Worm (Caenorhabditis elegans) whole organism, L4 larva: ENCODE measurements around the gene clec-63.

Source experiments
- F10B5.3 ChIP-seq: sonication (generic microtip); optimal IDR thresholded peaks from 2 replicates; lab custom pipeline; 2016; ENCODE audit warnings: mild to moderate bottlenecking, missing genetic modification characterization, missing compliant biosample characterization
- F44E2.7 ChIP-seq: fragments of 200-800 bp; sonication (Bioruptor generic); IDR thresholded peaks from 2 replicates; pipeline ENCODE4 v2.1.2; 2022; ENCODE audit warnings: missing genetic modification characterization, missing compliant biosample characterization
- aly-2 ChIP-seq: sonication (generic microtip); optimal IDR thresholded peaks from 2 replicates; lab custom pipeline; 2018; ENCODE audit warnings: missing biosample characterization, missing genetic modification characterization
- arid-1 ChIP-seq: fragments of 200-800 bp; sonication (Bioruptor generic); conservative IDR thresholded peaks from 2 replicates; pipeline ENCODE4 v1.3.6; 2022; ENCODE audit warnings: missing genetic modification reagents, missing genetic modification characterization, missing compliant biosample characterization
- ceh-20 ChIP-seq: fragments of 200-800 bp; sonication (Bioruptor generic); IDR thresholded peaks from 2 replicates; pipeline ENCODE4 v1.3.6; 2022; ENCODE audit warnings: missing genetic modification reagents, missing genetic modification characterization, missing compliant biosample characterization
- ceh-28 ChIP-seq: fragments of 150-350 bp; optimal IDR thresholded peaks from 2 replicates; lab custom pipeline; 2014; ENCODE audit warnings: missing biosample characterization, missing genetic modification reagents, missing genetic modification characterization
- ceh-62 ChIP-seq: sonication (generic microtip); optimal IDR thresholded peaks from 2 replicates; lab custom pipeline; 2017; ENCODE audit warnings: missing biosample characterization, missing genetic modification characterization
- ces-1 ChIP-seq: fragments of 150-350 bp; sonication (generic microtip); optimal IDR thresholded peaks from 4 replicates; lab custom pipeline; 2014; ENCODE audit warnings: missing biosample characterization, missing genetic modification reagents, missing genetic modification characterization
- cey-2 ChIP-seq: sonication (generic microtip); optimal IDR thresholded peaks from 3 replicates; lab custom pipeline; 2017; ENCODE audit warnings: missing genetic modification characterization, mild to moderate bottlenecking, missing compliant biosample characterization, antibody characterized with exemption, borderline replicate concordance; ENCODE audit not compliant: insufficient read depth
- ctbp-1 ChIP-seq: fragments of 200-800 bp; sonication (Bioruptor generic); IDR thresholded peaks from 2 replicates; pipeline ENCODE4 v1.3.6; 2022; ENCODE audit warnings: missing genetic modification reagents, missing genetic modification characterization, missing compliant biosample characterization
- daf-16 ChIP-seq, 3 experiments: sonication (generic microtip); optimal IDR thresholded peaks; 2 replicates each; lab custom pipeline; 2016 to 2017; ENCODE audit warnings: missing genetic modification characterization in 3 of 3, missing genetic modification reagents in 3 of 3, mild to moderate bottlenecking in 2 of 3, missing compliant biosample characterization in 2 of 3, missing biosample characterization in 1 of 3, moderate library complexity in 1 of 3
- daf-19 ChIP-seq: fragments of 200-800 bp; sonication (Bioruptor generic); conservative IDR thresholded peaks from 2 replicates; pipeline ENCODE4 v1.3.6; 2022; ENCODE audit warnings: missing genetic modification characterization, missing compliant biosample characterization
- dmd-9 ChIP-seq: fragments of 200-800 bp; sonication (Bioruptor generic); IDR thresholded peaks from 2 replicates; pipeline ENCODE4 v1.3.6; 2022; ENCODE audit warnings: missing genetic modification reagents, missing genetic modification characterization, missing compliant biosample characterization
- dve-1 ChIP-seq: sonication (generic microtip); optimal IDR thresholded peaks from 2 replicates; lab custom pipeline; 2017; ENCODE audit warnings: antibody characterized with exemption, mild to moderate bottlenecking, missing genetic modification characterization, missing compliant biosample characterization; ENCODE audit not compliant: insufficient read depth
- hlh-11 ChIP-seq: fragments of 200-800 bp; sonication (Bioruptor generic); optimal IDR thresholded peaks from 2 replicates; lab custom pipeline; 2018; ENCODE audit warnings: mild to moderate bottlenecking, missing genetic modification characterization, missing compliant biosample characterization
- hlh-30 ChIP-seq: sonication (generic microtip); optimal IDR thresholded peaks from 2 replicates; lab custom pipeline; 2017; ENCODE audit warnings: antibody characterized with exemption, mild to moderate bottlenecking, missing genetic modification characterization, missing compliant biosample characterization; ENCODE audit not compliant: insufficient read depth
- lin-1 ChIP-seq: fragments of 200-800 bp; sonication (Bioruptor generic); IDR thresholded peaks from 2 replicates; pipeline ENCODE4 v1.3.6; 2022; ENCODE audit warnings: missing genetic modification reagents, missing genetic modification characterization, missing compliant biosample characterization
- lin-15B ChIP-seq: fragments of 150-350 bp; sonication (generic microtip); optimal IDR thresholded peaks from 3 replicates; lab custom pipeline; 2014; ENCODE audit warnings: missing biosample characterization, missing genetic modification characterization
- lin-38 ChIP-seq: fragments of 200-800 bp; sonication (Bioruptor generic); IDR thresholded peaks from 2 replicates; pipeline ENCODE4 v1.3.6; 2022; ENCODE audit warnings: missing genetic modification reagents, missing genetic modification characterization, missing compliant biosample characterization
- mdl-1 ChIP-seq, 2 experiments: fragments of 150-350 bp in 1 of 2; sonication (generic microtip) in 1 of 2; optimal IDR thresholded peaks; 2 replicates each; lab custom pipeline; 2014 to 2017; ENCODE audit warnings: missing biosample characterization in 2 of 2, missing genetic modification characterization in 2 of 2
- mdt-29 ChIP-seq: fragments of 200-800 bp; sonication (Bioruptor generic); IDR thresholded peaks from 2 replicates; pipeline ENCODE4 v1.3.6; 2022; ENCODE audit warnings: missing genetic modification reagents, missing genetic modification characterization, missing compliant biosample characterization
- mep-1 ChIP-seq: fragments of 150-350 bp; sonication (generic microtip); optimal IDR thresholded peaks from 3 replicates; lab custom pipeline; 2014; ENCODE audit warnings: missing biosample characterization, missing genetic modification characterization
- mes-2 ChIP-seq: sonication (generic microtip); optimal IDR thresholded peaks from 2 replicates; lab custom pipeline; 2016; ENCODE audit warnings: missing genotype, mild to moderate bottlenecking, missing genetic modification characterization, missing compliant biosample characterization; ENCODE audit not compliant: poor library complexity, severe bottlenecking
- mxl-3 ChIP-seq: fragments of 200-800 bp; sonication (Bioruptor generic); optimal IDR thresholded peaks from 2 replicates; lab custom pipeline; 2018; ENCODE audit warnings: mild to moderate bottlenecking, missing genetic modification characterization, missing compliant biosample characterization
- nhr-10 ChIP-seq: fragments of 150-350 bp; optimal IDR thresholded peaks from 2 replicates; lab custom pipeline; 2014; ENCODE audit warnings: missing biosample characterization, missing genetic modification characterization
- nhr-102 ChIP-seq: sonication (generic microtip); optimal IDR thresholded peaks from 2 replicates; lab custom pipeline; 2016; ENCODE audit warnings: mild to moderate bottlenecking, missing genetic modification characterization, moderate library complexity, missing compliant biosample characterization
- nhr-25 ChIP-seq: sonication (generic microtip); optimal IDR thresholded peaks from 2 replicates; lab custom pipeline; 2017; ENCODE audit warnings: missing genetic modification characterization, mild to moderate bottlenecking, missing compliant biosample characterization, antibody characterized with exemption, moderate library complexity, borderline replicate concordance; ENCODE audit not compliant: insufficient read depth
- nhr-28 ChIP-seq: fragments of 150-350 bp; optimal IDR thresholded peaks from 2 replicates; lab custom pipeline; 2014; ENCODE audit warnings: missing biosample characterization, missing genetic modification characterization
- nhr-48 ChIP-seq: sonication (generic microtip); optimal IDR thresholded peaks from 2 replicates; lab custom pipeline; 2016; ENCODE audit warnings: mild to moderate bottlenecking, missing genetic modification characterization, missing compliant biosample characterization
- nhr-76 ChIP-seq: fragments of 150-350 bp; optimal IDR thresholded peaks from 2 replicates; lab custom pipeline; 2014; ENCODE audit warnings: missing biosample characterization, missing genetic modification characterization
- pha-4 ChIP-seq, 2 experiments: fragments of 150-350 bp in 1 of 2; fragments of 200-800 bp in 1 of 2; sonication (Bioruptor generic) in 1 of 2; IDR thresholded peaks in 1 of 2; optimal IDR thresholded peaks in 1 of 2; 2 replicates each; pipeline versions ENCODE4 v1.3.6 to Lab custom; 2014 to 2022; ENCODE audit warnings: missing genetic modification characterization in 2 of 2, missing genetic modification reagents in 2 of 2, missing biosample characterization in 1 of 2, missing compliant biosample characterization in 1 of 2
- php-3 ChIP-seq: fragments of 200-800 bp; sonication (Bioruptor generic); IDR thresholded peaks from 2 replicates; pipeline ENCODE4 v1.3.6; 2022; ENCODE audit warnings: missing genetic modification reagents, missing genetic modification characterization, missing compliant biosample characterization
- rbr-2 ChIP-seq: sonication (generic microtip); optimal IDR thresholded peaks from 2 replicates; lab custom pipeline; 2016; ENCODE audit warnings: missing genotype, missing genetic modification characterization, missing compliant biosample characterization
- set-16 ChIP-seq: fragments of 200-800 bp; sonication (Bioruptor generic); IDR thresholded peaks from 2 replicates; pipeline ENCODE4 v1.3.6; 2022; ENCODE audit warnings: missing genetic modification reagents, missing genetic modification characterization, missing compliant biosample characterization
- skn-1 ChIP-seq: fragments of 150-350 bp; optimal IDR thresholded peaks from 2 replicates; lab custom pipeline; 2014; ENCODE audit warnings: missing biosample characterization, missing genetic modification characterization
- tra-1 ChIP-seq: fragments of 200-800 bp; sonication (Bioruptor generic); IDR thresholded peaks from 2 replicates; pipeline ENCODE4 v1.3.6; 2022; ENCODE audit warnings: missing genetic modification reagents, missing genetic modification characterization, missing compliant biosample characterization
- unc-62 ChIP-seq, 3 experiments: fragments of 150-350 bp in 1 of 3; sonication (generic microtip); optimal IDR thresholded peaks in 2 of 3; peaks in 1 of 3; 1 replicate in 1 of 3; 2 replicates in 2 of 3; lab custom pipeline; 2014 to 2017; ENCODE audit warnings: missing biosample characterization in 3 of 3, missing genetic modification characterization in 3 of 3, missing genetic modification reagents in 3 of 3, missing genotype in 1 of 3
- vab-7 ChIP-seq: fragments of 200-800 bp; sonication (Bioruptor generic); IDR thresholded peaks from 2 replicates; pipeline ENCODE4 v1.3.6; 2022; ENCODE audit warnings: missing genetic modification reagents, missing genetic modification characterization, missing compliant biosample characterization
- zag-1 ChIP-seq: fragments of 150-350 bp; optimal IDR thresholded peaks from 2 replicates; lab custom pipeline; 2014; ENCODE audit warnings: missing biosample characterization, missing genetic modification characterization
- zfp-2 ChIP-seq: sonication (generic microtip); optimal IDR thresholded peaks from 2 replicates; lab custom pipeline; 2016; ENCODE audit warnings: mild to moderate bottlenecking, missing genetic modification characterization, missing compliant biosample characterization
- zfp-3 ChIP-seq: fragments of 200-800 bp; sonication (Bioruptor generic); conservative IDR thresholded peaks from 2 replicates; pipeline ENCODE4 v1.3.6; 2022; ENCODE audit warnings: missing genetic modification reagents, missing genetic modification characterization, missing compliant biosample characterization
- zip-2 ChIP-seq: fragments of 150-350 bp; optimal IDR thresholded peaks from 2 replicates; lab custom pipeline; 2014; ENCODE audit warnings: missing biosample characterization, missing genetic modification characterization
- ztf-7 ChIP-seq: fragments of 150-350 bp; optimal IDR thresholded peaks from 2 replicates; lab custom pipeline; 2014; ENCODE audit warnings: missing biosample characterization, missing genetic modification characterization

The clec-63 gene

ce11 chrII:12931456-12931923 is 36.1 kb downstream of the clec-63 start, which contains the start of gene dct-18 (continued):
- TF ChIP-seq skn-1 (tag; lab: Kevin White, UChicago) (no peak), mdl-1 (tag; optimal IDR thresholded peaks at IDR 0.05; lab: Kevin White, UChicago) (no peak), mxl-3 (peak; percentile 0), rbr-2 (tag; lab: Kevin White, UChicago) (no peak), ceh-20 (GFP tag; lab: Robert Waterston, UW) (no peak), zfp-2 (tag; lab: Kevin White, UChicago) (no peak), tra-1 (GFP tag; lab: Robert Waterston, UW) (no peak), ztf-7 (tag; lab: Kevin White, UChicago) (no peak), daf-19 (GFP tag; lab: Robert Waterston, UW) (no peak), vab-7 (GFP tag; lab: Robert Waterston, UW) (no peak), ctbp-1 (GFP tag; lab: Robert Waterston, UW) (no peak), aly-2 (tag; lab: Kevin White, UChicago) (no peak), F44E2.7 (no peak), zip-2 (tag; lab: Kevin White, UChicago) (no peak), daf-16 (GFP tag; optimal IDR thresholded peaks at IDR 0.05; lab: Kevin White, UChicago) (no peak), daf-16 (tag; optimal IDR thresholded peaks at IDR 0.05; lab: Kevin White, UChicago) (peak; percentile 54), lin-1 (0 out of 2 replicates have a peak, but pooled peaks have one; percentile 15), dmd-9 (GFP tag; lab: Robert Waterston, UW) (no peak), nhr-25 (tag; lab: Kevin White, UChicago) (no peak), cey-2 (no peak), dve-1 (peak; percentile 66), php-3 (GFP tag; lab: Robert Waterston, UW) (0 out of 2 replicates have a peak, but pooled peaks have one; percentile 20), ces-1 (GFP tag; lab: Kevin White, UChicago) (no peak), mep-1 (tag; lab: Kevin White, UChicago) (no peak), unc-62 (GFP tag; optimal IDR thresholded peaks at IDR 0.05 in 1 of 2; lab: Kevin White, UChicago) (no peak), unc-62 (tag; optimal IDR thresholded peaks at IDR 0.05; lab: Kevin White, UChicago) (no peak), nhr-76 (tag; lab: Kevin White, UChicago) (no peak)

- TF ChIP-seq arid-1 (GFP tag; lab: Robert Waterston, UW) (no peak), dve-1 (no peak)
These were observed 39.8 kb downstream of the clec-63 start, which contains the start of gene lips-9 for ce11 chrII:12935259-12935658. TSS of gene lips-9 (minus strand) at chrII:12935359.

- TF ChIP-seq pha-4 (GFP tag; IDR thresholded peaks at IDR 0.05; lab: Robert Waterston, UW): no peak
- no peak for TF ChIP-seq pha-4 (tag; optimal IDR thresholded peaks at IDR 0.05; lab: Kevin White, UChicago)
- no peak for TF ChIP-seq lin-38 (GFP tag; lab: Robert Waterston, UW)
- TF ChIP-seq daf-19 (GFP tag; lab: Robert Waterston, UW): no peak
- peak in 1 of 2 experiments; percentile 32 for TF ChIP-seq mdl-1 (tag; optimal IDR thresholded peaks at IDR 0.05; lab: Kevin White, UChicago)
- TF ChIP-seq mep-1 (tag; lab: Kevin White, UChicago): peak; percentile 37
- TF ChIP-seq nhr-28 (tag; lab: Kevin White, UChicago): peak; percentile 68
- TF ChIP-seq dve-1: peak; percentile 35
- TF ChIP-seq mxl-3: peak; percentile 61
- TF ChIP-seq hlh-11 (tag; lab: Kevin White, UChicago): peak; percentile 29
- no peak for TF ChIP-seq zag-1
- peak; percentile 50 for TF ChIP-seq hlh-30
- no peak for TF ChIP-seq ceh-62 (tag; lab: Kevin White, UChicago)
These were observed 43.7 kb downstream of the clec-63 start for ce11 chrII:12939161-12939560.

- no peak for TF ChIP-seq ceh-28
- no peak for TF ChIP-seq zip-2 (tag; lab: Kevin White, UChicago)
- no peak for TF ChIP-seq mxl-3
- TF ChIP-seq F10B5.3: no peak
- no peak for TF ChIP-seq set-16
- no peak for TF ChIP-seq lin-15B
- no peak for TF ChIP-seq nhr-48
- TF ChIP-seq nhr-25 (tag; lab: Kevin White, UChicago): no peak
- TF ChIP-seq nhr-10 (tag; lab: Kevin White, UChicago): no peak
- TF ChIP-seq dmd-9 (GFP tag; lab: Robert Waterston, UW): no peak
- TF ChIP-seq mdl-1 (tag; optimal IDR thresholded peaks at IDR 0.05; lab: Kevin White, UChicago): no peak
- TF ChIP-seq nhr-102 (tag; lab: Kevin White, UChicago): no peak
- TF ChIP-seq zfp-3: no peak
- no peak for TF ChIP-seq ceh-62 (tag; lab: Kevin White, UChicago)
- no peak for TF ChIP-seq mes-2 (tag; lab: Kevin White, UChicago)
- TF ChIP-seq mdt-29: no peak
These were observed 44.4 kb downstream of the clec-63 start, which contains the start of gene arrd-10 for ce11 chrII:12939801-12940200. TSS of gene arrd-10 (plus strand) at chrII:12940101.
